Fruit fly (Drosophila melanogaster): ENCODE results near the gene CG3651.

Gene CG3651

DNA sequence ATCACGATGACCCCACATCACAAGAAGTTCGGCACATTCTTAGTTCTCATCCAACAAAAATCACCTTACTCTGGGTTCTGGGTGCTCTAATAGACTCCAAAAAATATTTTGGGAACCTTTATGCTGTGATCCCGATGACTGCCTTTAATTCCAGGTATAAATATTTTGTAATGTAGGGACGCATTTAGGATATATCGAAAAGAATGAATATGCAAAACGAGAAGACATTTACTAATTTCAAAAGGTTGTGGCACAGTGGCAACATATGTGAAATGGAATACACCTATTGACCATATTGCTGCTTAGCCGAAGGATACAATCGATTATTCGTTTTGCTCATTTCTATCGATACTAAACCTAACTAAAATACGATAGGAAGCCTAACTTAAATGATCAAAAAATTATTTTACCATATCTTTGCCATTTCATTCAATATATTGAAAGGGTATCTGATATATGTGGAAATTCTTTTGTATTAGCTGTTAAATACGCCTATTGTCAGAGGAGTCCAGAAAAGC lies at the start of gene CG3651:
Gene CG3651 (plus strand): TSS at position 468 of the 518 bp plus-strand sequence.
- no peak for TF ChIP-seq CG11617 (GFP tag; optimal IDR thresholded peaks at IDR 0.05)
- TF ChIP-seq ovo (GFP tag; optimal IDR thresholded peaks at IDR 0.05): no peak
- no peak for TF ChIP-seq toe (GFP tag; optimal IDR thresholded peaks at IDR 0.05)
- TF ChIP-seq Clk (GFP tag; optimal IDR thresholded peaks at IDR 0.05): no peak
- TF ChIP-seq tj (GFP tag; optimal IDR thresholded peaks at IDR 0.05): no peak
- TF ChIP-seq Hr96 (GFP tag; optimal IDR thresholded peaks at IDR 0.05): no peak
- no peak for TF ChIP-seq Crg-1 (GFP tag; optimal IDR thresholded peaks at IDR 0.05)
- no peak for TF ChIP-seq CG12768 (GFP tag; optimal IDR thresholded peaks at IDR 0.05)

DNA sequence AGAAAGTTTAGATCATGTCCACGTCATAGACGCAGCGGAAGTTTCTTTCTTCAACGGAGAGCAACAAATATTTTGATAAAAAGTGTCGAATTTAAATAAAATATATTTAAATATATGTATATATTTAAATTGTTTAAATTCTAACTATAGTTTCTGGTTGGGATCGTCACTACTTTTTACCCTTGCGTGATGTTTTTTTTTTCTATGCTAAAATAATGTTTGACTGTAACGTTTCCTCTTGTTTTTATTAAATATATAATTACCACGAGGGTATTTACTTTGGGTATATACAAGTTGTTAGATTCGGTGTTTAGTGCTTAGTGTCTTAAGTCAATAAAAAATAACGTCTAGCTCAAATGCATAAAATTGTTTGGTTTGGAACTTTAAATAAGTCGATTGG lies 41.8 kb upstream of the CG3651 start, which contains the start of gene ttm3:
Gene ttm3 (plus strand): TSS at position 301 of the 400 bp plus-strand sequence.
- TF ChIP-seq CG7045 (GFP tag; optimal IDR thresholded peaks at IDR 0.05): no peak

DNA sequence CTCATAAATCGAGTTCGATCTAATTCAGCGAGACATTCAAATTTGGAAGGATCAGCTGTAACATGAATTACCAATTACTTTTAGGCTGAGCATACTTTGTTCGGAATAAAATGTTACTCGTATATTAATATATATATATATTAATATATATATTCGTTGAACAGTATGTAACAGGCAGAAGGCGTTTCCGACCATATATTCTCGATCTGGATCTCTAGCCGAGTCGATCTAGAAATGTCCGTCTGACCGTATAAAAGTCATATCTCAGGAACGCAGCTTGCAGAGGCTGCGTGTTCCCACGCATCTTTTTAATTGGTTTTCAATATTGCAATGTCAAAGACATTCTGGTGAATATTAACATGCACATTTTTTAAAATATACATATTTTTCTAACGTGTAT lies 16.8 kb upstream of the CG3651 start, which contains the start of gene tplus3b:
Gene tplus3b (minus strand): TSS at position 101 of the 400 bp plus-strand sequence.
- TF ChIP-seq CG14711 (tag; optimal IDR thresholded peaks at IDR 0.05) (no peak), Clk (GFP tag; optimal IDR thresholded peaks at IDR 0.05) (no peak), CG7045 (GFP tag; optimal IDR thresholded peaks at IDR 0.05) (no peak), Mnt (GFP tag; optimal IDR thresholded peaks at IDR 0.05) (no peak), tj (GFP tag; optimal IDR thresholded peaks at IDR 0.05) (no peak)

DNA sequence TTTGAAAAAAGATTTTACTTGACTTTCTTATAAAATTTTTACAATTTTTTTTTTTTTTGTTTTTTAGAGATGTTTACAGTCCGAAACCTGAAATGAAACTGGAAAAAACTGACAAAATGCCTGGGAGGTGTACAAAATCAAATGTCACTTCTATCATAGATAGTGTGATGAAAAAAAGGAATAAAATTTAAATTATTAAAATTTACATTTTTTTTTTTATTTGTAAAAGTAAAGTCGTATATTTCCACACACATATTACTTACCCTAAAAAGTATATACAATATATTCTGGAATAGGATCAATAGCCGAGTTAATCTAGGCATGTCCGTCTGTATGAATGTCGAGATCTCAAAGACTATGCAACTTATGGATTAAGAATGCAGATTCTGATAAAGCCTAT lies 15.7 kb upstream of the CG3651 start, which contains the start of gene CG15219:
Gene CG15219 (minus strand): TSS at position 101 of the 400 bp plus-strand sequence.
- TF ChIP-seq kay (GFP tag; ENCODE audit: borderline replicate concordance) (no peak), Hr96 (GFP tag; optimal IDR thresholded peaks at IDR 0.05) (no peak), CG14711 (tag; optimal IDR thresholded peaks at IDR 0.05) (no peak)

DNA sequence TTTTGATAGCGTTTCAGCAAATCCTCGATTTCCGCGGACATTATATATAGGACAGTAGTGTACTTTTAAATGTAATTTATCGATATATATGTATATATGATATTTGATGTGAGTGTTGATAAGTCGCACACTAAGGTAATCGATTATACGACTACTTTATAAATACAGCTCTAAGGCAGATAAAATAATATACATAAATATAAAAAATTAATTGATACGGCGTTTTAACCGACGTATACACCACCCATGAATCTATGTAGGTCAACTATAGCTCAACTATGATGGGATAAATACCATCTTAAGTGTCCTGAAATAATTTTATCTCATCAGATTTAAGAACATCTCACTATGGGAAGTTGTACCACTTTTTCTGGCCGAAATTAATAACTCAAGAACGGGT lies 13.9 kb upstream of the CG3651 start, which contains the start of gene CG10834:
Gene CG10834 (minus strand): TSS at position 101 of the 400 bp plus-strand sequence.
- TF ChIP-seq bab1 (GFP tag; optimal IDR thresholded peaks at IDR 0.05) (no peak), CG5204 (GFP tag; optimal IDR thresholded peaks at IDR 0.05) (no peak), Mnt (GFP tag; optimal IDR thresholded peaks at IDR 0.05) (no peak), cnc (optimal IDR thresholded peaks at IDR 0.05) (no peak), CG14711 (tag; optimal IDR thresholded peaks at IDR 0.05) (no peak), kay (GFP tag; ENCODE audit: borderline replicate concordance) (no peak), CG7101 (tag; optimal IDR thresholded peaks at IDR 0.05) (no peak), CG33017 (tag; optimal IDR thresholded peaks at IDR 0.05) (no peak), ovo (GFP tag; optimal IDR thresholded peaks at IDR 0.05) (no peak), cic (GFP tag; optimal IDR thresholded peaks at IDR 0.05) (no peak), CG7045 (GFP tag; optimal IDR thresholded peaks at IDR 0.05) (no peak), CG11617 (GFP tag; optimal IDR thresholded peaks at IDR 0.05) (no peak), tj (GFP tag; optimal IDR thresholded peaks at IDR 0.05) (no peak), Hr96 (GFP tag; optimal IDR thresholded peaks at IDR 0.05) (no peak), Clk (GFP tag; optimal IDR thresholded peaks at IDR 0.05) (no peak), CG1620 (GFP tag; optimal IDR thresholded peaks at IDR 0.05) (no peak), toe (GFP tag; optimal IDR thresholded peaks at IDR 0.05) (no peak), pad (GFP tag; optimal IDR thresholded peaks at IDR 0.05) (no peak), Crg-1 (GFP tag; optimal IDR thresholded peaks at IDR 0.05) (no peak), CG12768 (GFP tag; optimal IDR thresholded peaks at IDR 0.05) (no peak)

DNA sequence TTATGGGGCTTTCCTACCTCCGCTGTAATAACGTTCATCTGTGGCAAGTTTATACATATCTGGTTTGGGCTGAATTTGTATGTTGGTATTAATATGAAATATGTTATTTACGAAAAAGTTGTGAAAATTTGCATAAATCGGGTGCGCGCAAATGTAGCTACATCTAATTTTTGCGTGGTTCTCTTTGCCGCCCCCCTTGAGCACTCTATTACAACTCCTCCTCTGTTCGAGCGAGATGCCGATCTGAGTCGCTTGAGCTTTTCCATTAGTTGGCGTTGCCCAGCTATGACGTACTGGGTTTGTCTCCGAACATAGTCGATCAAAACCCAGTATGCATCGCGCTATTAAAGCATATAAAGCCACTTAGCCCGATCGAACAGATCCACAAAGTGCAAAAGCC lies 12.5 kb upstream of the CG3651 start, which contains the start of gene CG6675:
Gene CG6675 (plus strand): TSS at position 301 of the 400 bp plus-strand sequence.
- TF ChIP-seq CG1620 (GFP tag; optimal IDR thresholded peaks at IDR 0.05) (no peak), CG7045 (GFP tag; optimal IDR thresholded peaks at IDR 0.05) (peak; percentile 43), kay (GFP tag; ENCODE audit: borderline replicate concordance) (peak; percentile 59), CG5204 (GFP tag; optimal IDR thresholded peaks at IDR 0.05) (peak; percentile 20)

DNA sequence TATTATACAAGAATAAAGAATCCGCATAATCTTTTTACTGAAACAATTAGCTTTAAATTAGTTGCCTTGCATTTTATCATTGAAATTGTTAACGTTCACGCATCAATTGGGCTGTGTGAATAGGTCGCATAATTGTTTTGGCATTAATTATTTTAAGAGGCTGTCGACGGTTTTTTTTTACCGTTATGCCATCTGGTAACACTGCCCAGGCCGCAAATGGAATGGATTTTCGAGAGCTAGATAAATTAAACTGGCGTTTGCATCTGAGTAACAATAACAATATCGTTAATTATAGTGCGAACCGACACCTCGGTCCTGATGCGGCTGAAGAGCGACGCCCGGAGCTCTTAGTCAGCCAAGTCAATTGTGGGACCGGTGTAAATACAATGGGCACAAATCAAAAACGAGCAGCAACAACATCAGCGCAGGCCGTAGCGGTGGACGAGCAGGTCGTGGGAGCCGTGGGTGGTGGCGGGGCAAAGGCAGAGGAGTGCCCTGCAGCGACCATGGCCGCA lies 570 bp downstream of the CG3651 start:
- TF ChIP-seq pad (GFP tag; optimal IDR thresholded peaks at IDR 0.05) (no peak), Hr96 (GFP tag; optimal IDR thresholded peaks at IDR 0.05) (peak; percentile 3), bab1 (GFP tag; optimal IDR thresholded peaks at IDR 0.05) (no peak), ovo (GFP tag; optimal IDR thresholded peaks at IDR 0.05) (peak; percentile 67), Crg-1 (GFP tag; optimal IDR thresholded peaks at IDR 0.05) (no peak), CG1620 (GFP tag; optimal IDR thresholded peaks at IDR 0.05) (peak; percentile 28), CG14711 (tag; optimal IDR thresholded peaks at IDR 0.05) (no peak), Mnt (GFP tag; optimal IDR thresholded peaks at IDR 0.05) (no peak)
